Worm (Caenorhabditis elegans) whole organism, L2 larva: ENCODE results near the gene asns-1.

ENCODE experiments used
- aly-2 ChIP-seq: fragments of 150-350 bp; optimal IDR thresholded peaks from 2 replicates; lab custom pipeline; 2014; ENCODE audit warnings: missing biosample characterization, missing genetic modification characterization
- elt-3 ChIP-seq: sonication (generic microtip); optimal IDR thresholded peaks from 2 replicates; lab custom pipeline; 2017; ENCODE audit warnings: missing biosample characterization, missing genetic modification characterization
- lsy-2 ChIP-seq, 2 experiments: fragments of 150-350 bp in 1 of 2; sonication (generic microtip) in 1 of 2; optimal IDR thresholded peaks; 2 replicates each; lab custom pipeline; 2014 to 2017; ENCODE audit warnings: missing biosample characterization in 2 of 2, missing genetic modification characterization in 2 of 2
- nhr-23 ChIP-seq: fragments of 150-350 bp; optimal IDR thresholded peaks from 2 replicates; lab custom pipeline; 2014; ENCODE audit warnings: missing biosample characterization, missing genetic modification reagents, missing genetic modification characterization
- ztf-11 ChIP-seq: sonication (generic microtip); optimal IDR thresholded peaks from 2 replicates; lab custom pipeline; 2017; ENCODE audit warnings: missing biosample characterization, missing genetic modification characterization

DNA sequence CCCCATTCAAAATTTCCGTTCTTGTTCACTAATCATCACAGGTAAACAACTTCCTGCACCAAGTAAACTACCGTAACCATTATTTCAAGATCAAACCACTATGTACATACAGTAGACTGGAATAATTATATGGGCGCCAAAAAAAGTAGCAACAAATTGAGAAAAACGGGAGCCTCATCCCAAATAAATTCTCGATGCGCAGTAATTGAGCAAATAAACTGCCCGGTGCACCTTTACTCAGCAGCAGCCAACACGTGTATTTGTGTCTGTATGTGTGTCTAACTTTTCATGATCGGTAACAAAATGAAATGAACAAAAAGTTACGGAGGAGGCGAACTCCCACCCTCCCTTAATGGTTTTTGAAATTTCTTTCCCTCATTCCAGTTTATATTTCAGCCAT is 16.8 kb upstream of the asns-1 start, which contains the start of gene otpl-5:
- TF ChIP-seq lsy-2 (tag; optimal IDR thresholded peaks at IDR 0.05; lab: Kevin White, UChicago), result no peak
- TF ChIP-seq elt-3 (tag; lab: Kevin White, UChicago), result no peak
- no peak for TF ChIP-seq nhr-23 (tag; lab: Kevin White, UChicago)
- no peak for TF ChIP-seq aly-2 (tag; lab: Kevin White, UChicago)
- TF ChIP-seq ztf-11, result no peak
